Worm (Caenorhabditis elegans): ENCODE results near the gene M02H5.8.
A peak's percentile ranks its signal among the peaks of the same experiment; 100 is the strongest.

Gene M02H5.8

DNA sequence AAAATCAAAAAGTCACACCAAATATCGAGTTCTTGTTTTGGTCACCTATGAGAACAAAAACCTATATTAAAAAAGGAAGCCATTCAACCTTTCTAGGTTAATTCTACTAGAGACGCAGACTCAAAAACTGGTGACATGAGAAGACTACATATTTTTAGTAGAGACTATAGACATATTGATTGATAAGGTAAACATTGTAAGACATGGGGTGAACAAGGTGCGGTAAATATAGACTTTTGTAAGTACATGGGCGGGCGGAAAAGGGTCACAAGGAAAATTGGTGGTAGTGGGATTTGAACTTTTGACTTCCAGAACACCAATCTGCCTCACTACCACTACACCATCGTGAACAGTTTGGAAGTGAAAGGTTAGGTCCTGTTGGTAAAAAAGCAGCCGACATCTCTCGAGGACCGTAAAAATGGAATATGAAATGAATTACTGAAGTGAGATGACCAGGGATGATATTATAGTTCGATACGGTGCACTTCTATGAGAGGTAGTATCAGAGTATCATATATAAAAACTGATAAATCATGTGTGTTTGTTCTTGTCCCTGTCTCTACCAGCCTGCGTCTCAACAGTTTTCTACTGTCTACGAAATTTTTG is 34.6 kb downstream of the M02H5.8 start, which contains the start of gene nhr-212:
Gene nhr-212 (plus strand): TSS at position 573 of the 606 bp plus-strand sequence.
- TF ChIP-seq egl-43 (GFP tag; IDR thresholded peaks at IDR 0.05), result no peak
- TF ChIP-seq hlh-30 (tag; optimal IDR thresholded peaks at IDR 0.05; ENCODE audit: insufficient read depth), result peak; percentile 28
- TF ChIP-seq nhr-28 (tag; optimal IDR thresholded peaks at IDR 0.05), result peak; percentile 82
- TF ChIP-seq fos-1 (tag; optimal IDR thresholded peaks at IDR 0.05), result no peak
- TF ChIP-seq hlh-11 (tag; optimal IDR thresholded peaks at IDR 0.05), result peak; percentile 26
- no peak for TF ChIP-seq sdz-12 (GFP tag; optimal IDR thresholded peaks at IDR 0.05)
- TF ChIP-seq php-3 (GFP tag; IDR thresholded peaks at IDR 0.05), result 0 out of 2 replicates have a peak, but pooled peaks have one; percentile 10
- TF ChIP-seq mes-2 (tag; optimal IDR thresholded peaks at IDR 0.05; ENCODE audit: poor library complexity, severe bottlenecking), result no peak
- TF ChIP-seq nhr-41 (GFP tag; IDR thresholded peaks at IDR 0.05), result no peak
- TF ChIP-seq dmd-6 (GFP tag; IDR thresholded peaks at IDR 0.05), result peak; percentile 25; the same call in 1 of the 2 replicates
- TF ChIP-seq ama-1 (optimal IDR thresholded peaks at IDR 0.05), result no peak
- TF ChIP-seq daf-16 (GFP tag; optimal IDR thresholded peaks at IDR 0.05), result no peak
- TF ChIP-seq daf-16 (tag; optimal IDR thresholded peaks at IDR 0.05), result peak; percentile 47
- TF ChIP-seq Y75B8A.6 (GFP tag; IDR thresholded peaks at IDR 0.05), result no peak
- TF ChIP-seq pqm-1 (tag; optimal IDR thresholded peaks at IDR 0.05), result peak; percentile 13
- TF ChIP-seq tra-1 (GFP tag; IDR thresholded peaks at IDR 0.05), result 0 out of 2 replicates have a peak, but pooled peaks have one; percentile 16
- no peak for TF ChIP-seq mdl-1 (tag; optimal IDR thresholded peaks at IDR 0.05)
- peak; percentile 45 for TF ChIP-seq dve-1 (tag; optimal IDR thresholded peaks at IDR 0.05; ENCODE audit: insufficient read depth)

DNA sequence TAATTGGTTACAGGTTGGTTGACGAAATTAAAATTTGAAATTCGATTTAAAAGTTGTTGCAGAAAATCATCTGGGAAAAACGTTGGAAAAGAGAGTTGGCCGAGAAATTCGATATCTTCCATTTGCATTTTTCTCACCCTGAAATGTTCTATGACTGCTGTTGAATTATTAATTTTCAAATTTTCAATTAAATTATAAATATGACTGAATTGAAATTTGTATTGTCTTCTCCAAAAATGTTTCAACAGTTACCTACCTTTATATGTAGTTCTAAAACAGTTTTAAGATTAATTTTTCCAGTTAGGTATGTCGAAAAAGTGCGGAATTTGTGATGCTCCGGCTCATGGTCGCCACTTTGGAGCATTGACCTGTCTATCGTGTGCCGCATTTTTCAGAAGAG is 36.9 kb downstream of the M02H5.8 start, which contains the start of gene nhr-211:
Gene nhr-211 (plus strand): TSS at position 301 of the 400 bp plus-strand sequence.
- TF ChIP-seq arid-1 (GFP tag; conservative IDR thresholded peaks at IDR 0.05), result no peak
- TF ChIP-seq vab-7 (GFP tag; IDR thresholded peaks at IDR 0.05), result no peak
- no peak for TF ChIP-seq lir-3 (tag; optimal IDR thresholded peaks at IDR 0.05)
- TF ChIP-seq lim-7 (GFP tag; IDR thresholded peaks at IDR 0.05), result no peak

DNA sequence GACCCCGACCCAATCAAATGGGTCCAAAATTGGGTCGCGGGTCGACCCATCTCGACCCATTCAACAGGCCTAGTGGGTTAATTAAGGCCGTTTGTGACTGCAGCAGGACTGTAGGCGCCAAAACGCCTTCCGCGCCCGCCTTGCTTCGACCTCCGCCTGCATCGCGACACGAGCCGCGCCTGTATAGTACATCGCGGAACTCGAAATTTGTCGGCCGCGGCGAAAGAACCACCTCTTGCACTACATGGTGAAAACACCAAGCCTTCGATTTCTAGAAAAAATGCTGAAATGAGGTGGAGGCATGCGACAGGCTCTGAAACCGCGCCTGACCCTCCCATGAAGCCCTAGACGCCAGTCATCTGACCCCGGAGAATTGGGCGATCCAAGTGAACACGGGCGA is 38.2 kb downstream of the M02H5.8 start:
- TF ChIP-seq lim-7 (GFP tag; IDR thresholded peaks at IDR 0.05) (0 out of 2 replicates have a peak, but pooled peaks have one; percentile 3), set-16 (GFP tag; IDR thresholded peaks at IDR 0.05) (peak; percentile 64), ZK337.2 (GFP tag; IDR thresholded peaks at IDR 0.05) (no peak), unc-62 (GFP tag; optimal IDR thresholded peaks at IDR 0.05 in 1 of 2) (no peak), unc-62 (tag; optimal IDR thresholded peaks at IDR 0.05) (no peak), egl-43 (GFP tag; IDR thresholded peaks at IDR 0.05) (0 out of 2 replicates have a peak, but pooled peaks have one; percentile 63), aha-1 (tag) (peak; percentile 11), ceh-32 (tag; optimal IDR thresholded peaks at IDR 0.05; ENCODE audit: poor library complexity) (no peak), tra-1 (GFP tag; IDR thresholded peaks at IDR 0.05) (no peak)

DNA sequence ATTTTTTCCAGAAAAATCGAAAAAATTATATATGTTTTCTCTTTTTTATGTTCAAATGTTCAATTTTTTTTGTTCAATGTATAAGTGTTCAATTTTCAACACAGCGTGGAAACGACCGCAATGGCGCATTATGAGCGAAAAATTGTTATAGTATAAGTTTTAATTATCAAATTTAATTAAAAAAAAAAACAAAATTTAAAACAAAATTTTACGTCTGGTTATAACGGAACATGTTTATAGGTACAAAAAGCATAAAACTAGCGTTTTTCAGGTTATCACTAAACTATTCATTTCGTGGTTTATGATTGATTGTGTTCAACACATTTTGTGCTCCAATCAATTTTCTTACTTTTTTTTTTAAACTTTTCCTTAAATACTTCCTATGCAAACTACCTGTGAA is 39.5 kb downstream of the M02H5.8 start, which contains the start of gene nhr-106:
Gene nhr-106 (plus strand): TSS at position 301 of the 400 bp plus-strand sequence.
- TF ChIP-seq madf-9 (GFP tag; conservative IDR thresholded peaks at IDR 0.05) (no peak), nhr-111 (GFP tag; optimal IDR thresholded peaks at IDR 0.05) (no peak), jun-1 (tag; optimal IDR thresholded peaks at IDR 0.05) (no peak), dve-1 (tag; optimal IDR thresholded peaks at IDR 0.05; ENCODE audit: insufficient read depth) (no peak), skn-1 (tag; optimal IDR thresholded peaks at IDR 0.05) (no peak), nhr-77 (tag; optimal IDR thresholded peaks at IDR 0.05) (no peak), dmd-6 (GFP tag; IDR thresholded peaks at IDR 0.05) (peak; percentile 48; the same call in 1 of the 2 replicates), snpc-4 (tag; optimal IDR thresholded peaks at IDR 0.05) (no peak), ceh-62 (tag; optimal IDR thresholded peaks at IDR 0.05) (no peak), ceh-28 (tag; optimal IDR thresholded peaks at IDR 0.05) (no peak), ces-1 (GFP tag; optimal IDR thresholded peaks at IDR 0.05) (no peak), ceh-20 (GFP tag; IDR thresholded peaks at IDR 0.05) (no peak), daf-16 (GFP tag; optimal IDR thresholded peaks at IDR 0.05) (no peak), daf-16 (tag; optimal IDR thresholded peaks at IDR 0.05) (peak; percentile 26), nhr-41 (GFP tag; IDR thresholded peaks at IDR 0.05) (no peak), ceh-32 (tag; optimal IDR thresholded peaks at IDR 0.05; ENCODE audit: poor library complexity) (no peak), lin-39 (tag; optimal IDR thresholded peaks at IDR 0.05) (no peak), Y105C5A.15 (GFP tag; IDR thresholded peaks at IDR 0.05) (no peak), nhr-6 (tag; optimal IDR thresholded peaks at IDR 0.05) (no peak), mxl-2 (GFP tag; conservative IDR thresholded peaks at IDR 0.05) (no peak), pqm-1 (tag; optimal IDR thresholded peaks at IDR 0.05) (peak; percentile 20), aha-1 (tag) (no peak), nhr-28 (tag; optimal IDR thresholded peaks at IDR 0.05) (peak; percentile 78), aly-2 (tag; optimal IDR thresholded peaks at IDR 0.05) (no peak)

All from whole organism, L4 larva.